Worm (Caenorhabditis elegans): Measurements from ENCODE around the gene str-3.

Gene str-3

ce11 chrIV:11110995-11111619 lies 10.9 kb upstream of the str-3 start, which contains the start of gene rps-5:
TSS of gene rps-5 (minus strand) at chrIV:11111045.
- TF ChIP-seq flt-1 (GFP tag; IDR thresholded peaks at IDR 0.05): no peak

ce11 chrIV:11109771-11110170 lies 9.6 kb upstream of the str-3 start, which contains the start of gene pigk-1:
TSS of gene pigk-1 (minus strand) at chrIV:11110018.
- no peak for TF ChIP-seq ztf-29 (GFP tag; IDR thresholded peaks at IDR 0.05)
- TF ChIP-seq ztf-23 (GFP tag; IDR thresholded peaks at IDR 0.05): no peak
- TF ChIP-seq ref-1 (GFP tag; conservative IDR thresholded peaks at IDR 0.05): no peak
- no peak for TF ChIP-seq med-1 (GFP tag; optimal IDR thresholded peaks at IDR 0.05; ENCODE audit: insufficient read depth)
- no peak for TF ChIP-seq flt-1 (GFP tag; IDR thresholded peaks at IDR 0.05)

ce11 chrIV:11105724-11106123 lies 5.6 kb upstream of the str-3 start, which contains the start of gene srlf-24:
TSS of gene srlf-24 (minus strand) at chrIV:11105824.
- TF ChIP-seq ztf-23 (GFP tag; IDR thresholded peaks at IDR 0.05) (no peak), cog-1 (tag; optimal IDR thresholded peaks at IDR 0.05) (no peak), ref-1 (GFP tag; conservative IDR thresholded peaks at IDR 0.05) (no peak), ztf-29 (GFP tag; IDR thresholded peaks at IDR 0.05) (no peak), flt-1 (GFP tag; IDR thresholded peaks at IDR 0.05) (no peak), med-1 (GFP tag; optimal IDR thresholded peaks at IDR 0.05; ENCODE audit: insufficient read depth) (no peak), tab-1 (GFP tag; IDR thresholded peaks at IDR 0.05) (no peak), T22C8.4 (GFP tag; IDR thresholded peaks at IDR 0.05) (no peak), klf-2 (GFP tag; conservative IDR thresholded peaks at IDR 0.05) (no peak)

- TF ChIP-seq ztf-23 (GFP tag; IDR thresholded peaks at IDR 0.05) (no peak), klf-2 (GFP tag; conservative IDR thresholded peaks at IDR 0.05) (no peak), med-1 (GFP tag; optimal IDR thresholded peaks at IDR 0.05; ENCODE audit: insufficient read depth) (no peak), flt-1 (GFP tag; IDR thresholded peaks at IDR 0.05) (no peak), ref-1 (GFP tag; conservative IDR thresholded peaks at IDR 0.05) (no peak), ztf-29 (GFP tag; IDR thresholded peaks at IDR 0.05) (no peak), cog-1 (tag; optimal IDR thresholded peaks at IDR 0.05) (no peak), tab-1 (GFP tag; IDR thresholded peaks at IDR 0.05) (no peak), T22C8.4 (GFP tag; IDR thresholded peaks at IDR 0.05) (no peak)
These were observed 3.3 kb upstream of the str-3 start for ce11 chrIV:11103501-11103900.

- no peak for TF ChIP-seq ref-1 (GFP tag; conservative IDR thresholded peaks at IDR 0.05)
- TF ChIP-seq flt-1 (GFP tag; IDR thresholded peaks at IDR 0.05): no peak
- no peak for TF ChIP-seq tab-1 (GFP tag; IDR thresholded peaks at IDR 0.05)
- TF ChIP-seq cog-1 (tag; optimal IDR thresholded peaks at IDR 0.05): no peak
- no peak for TF ChIP-seq klf-2 (GFP tag; conservative IDR thresholded peaks at IDR 0.05)
- TF ChIP-seq med-1 (GFP tag; optimal IDR thresholded peaks at IDR 0.05; ENCODE audit: insufficient read depth): no peak
- TF ChIP-seq T22C8.4 (GFP tag; IDR thresholded peaks at IDR 0.05): no peak
These were observed 2.4 kb upstream of the str-3 start, which contains the start of gene srlf-17 for ce11 chrIV:11102608-11103007. TSS of gene srlf-17 (minus strand) at chrIV:11102708.

ce11 chrIV:11101383-11101782 lies 1.2 kb upstream of the str-3 start, which contains the start of gene srlf-18:
TSS of gene srlf-18 (minus strand) at chrIV:11101483.
- TF ChIP-seq med-1 (GFP tag; optimal IDR thresholded peaks at IDR 0.05; ENCODE audit: insufficient read depth): no peak
- TF ChIP-seq cog-1 (tag; optimal IDR thresholded peaks at IDR 0.05): no peak
- no peak for TF ChIP-seq ref-1 (GFP tag; conservative IDR thresholded peaks at IDR 0.05)
- TF ChIP-seq ztf-23 (GFP tag; IDR thresholded peaks at IDR 0.05): no peak
- TF ChIP-seq tab-1 (GFP tag; IDR thresholded peaks at IDR 0.05): no peak
- TF ChIP-seq klf-2 (GFP tag; conservative IDR thresholded peaks at IDR 0.05): no peak
- no peak for TF ChIP-seq ztf-29 (GFP tag; IDR thresholded peaks at IDR 0.05)
- no peak for TF ChIP-seq T22C8.4 (GFP tag; IDR thresholded peaks at IDR 0.05)
- no peak for TF ChIP-seq flt-1 (GFP tag; IDR thresholded peaks at IDR 0.05)

- TF ChIP-seq T22C8.4 (GFP tag; IDR thresholded peaks at IDR 0.05) (no peak), klf-2 (GFP tag; conservative IDR thresholded peaks at IDR 0.05) (no peak), med-1 (GFP tag; optimal IDR thresholded peaks at IDR 0.05; ENCODE audit: insufficient read depth) (no peak), flt-1 (GFP tag; IDR thresholded peaks at IDR 0.05) (no peak), tab-1 (GFP tag; IDR thresholded peaks at IDR 0.05) (no peak), ztf-29 (GFP tag; IDR thresholded peaks at IDR 0.05) (no peak), cog-1 (tag; optimal IDR thresholded peaks at IDR 0.05) (no peak), ztf-23 (GFP tag; IDR thresholded peaks at IDR 0.05) (no peak), ref-1 (GFP tag; conservative IDR thresholded peaks at IDR 0.05) (no peak)
These were observed 2.4 kb downstream of the str-3 start, which contains the start of gene M7.12 for ce11 chrIV:11097795-11098194. TSS of gene M7.12 (minus strand) at chrIV:11097982.

- TF ChIP-seq T22C8.4 (GFP tag; IDR thresholded peaks at IDR 0.05): no peak
- TF ChIP-seq tab-1 (GFP tag; IDR thresholded peaks at IDR 0.05): no peak
- TF ChIP-seq ztf-29 (GFP tag; IDR thresholded peaks at IDR 0.05): no peak
- no peak for TF ChIP-seq ref-1 (GFP tag; conservative IDR thresholded peaks at IDR 0.05)
- TF ChIP-seq klf-2 (GFP tag; conservative IDR thresholded peaks at IDR 0.05): no peak
- no peak for TF ChIP-seq med-1 (GFP tag; optimal IDR thresholded peaks at IDR 0.05; ENCODE audit: insufficient read depth)
- TF ChIP-seq cog-1 (tag; optimal IDR thresholded peaks at IDR 0.05): no peak
- no peak for TF ChIP-seq ztf-23 (GFP tag; IDR thresholded peaks at IDR 0.05)
- TF ChIP-seq flt-1 (GFP tag; IDR thresholded peaks at IDR 0.05): no peak
These were observed 5.2 kb downstream of the str-3 start, which contains the start of gene M7.8 for ce11 chrIV:11094974-11095373. TSS of gene M7.8 (minus strand) at chrIV:11095085.

ce11 chrIV:11094052-11094451 lies 6.1 kb downstream of the str-3 start:
- no peak for TF ChIP-seq T22C8.4 (GFP tag; IDR thresholded peaks at IDR 0.05)
- TF ChIP-seq tab-1 (GFP tag; IDR thresholded peaks at IDR 0.05): no peak
- no peak for TF ChIP-seq ztf-23 (GFP tag; IDR thresholded peaks at IDR 0.05)

- TF ChIP-seq ztf-23 (GFP tag; IDR thresholded peaks at IDR 0.05): no peak
- no peak for TF ChIP-seq flt-1 (GFP tag; IDR thresholded peaks at IDR 0.05)
- TF ChIP-seq ztf-29 (GFP tag; IDR thresholded peaks at IDR 0.05): no peak
- TF ChIP-seq cog-1 (tag; optimal IDR thresholded peaks at IDR 0.05): no peak
- no peak for TF ChIP-seq med-1 (GFP tag; optimal IDR thresholded peaks at IDR 0.05; ENCODE audit: insufficient read depth)
- TF ChIP-seq klf-2 (GFP tag; conservative IDR thresholded peaks at IDR 0.05): no peak
- TF ChIP-seq ref-1 (GFP tag; conservative IDR thresholded peaks at IDR 0.05): no peak
- TF ChIP-seq T22C8.4 (GFP tag; IDR thresholded peaks at IDR 0.05): no peak
- TF ChIP-seq tab-1 (GFP tag; IDR thresholded peaks at IDR 0.05): no peak
These were observed 7.6 kb downstream of the str-3 start, which contains the start of gene bcc-1 for ce11 chrIV:11092502-11093080. TSS of gene bcc-1 (minus strand) at chrIV:11092552.
